Fruit fly (Drosophila melanogaster): Measurements from ENCODE around the gene Cyp9f3.

Gene Cyp9f3

DNA sequence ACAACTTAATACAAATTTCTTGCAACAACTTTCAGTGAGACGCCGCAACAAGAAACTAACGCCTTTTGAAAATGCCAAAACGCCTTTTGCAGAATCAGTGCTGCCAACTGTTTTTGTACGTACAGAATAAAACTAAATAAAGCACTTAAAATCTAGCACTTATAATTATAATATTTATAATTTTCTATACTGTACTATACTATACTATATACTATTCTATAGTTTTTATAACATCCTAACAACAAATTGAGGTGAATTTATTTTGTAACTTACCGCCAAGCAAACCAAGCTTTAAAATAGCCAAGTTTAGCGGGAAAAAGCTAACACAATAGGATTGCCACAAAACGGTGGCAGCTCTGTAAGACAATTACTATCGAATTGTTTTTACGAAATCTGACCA lies 35.0 kb upstream of the Cyp9f3 start, which contains the start of the genes Aos1 and Srlp (continued):
- TF ChIP-seq twi (tag; optimal IDR thresholded peaks at IDR 0.05): peak; percentile 46
- 0 out of 3 replicates have a peak, but pooled peaks have one; percentile 44 for TF ChIP-seq Dbx (GFP tag; IDR thresholded peaks at IDR 0.05)
- no peak for TF ChIP-seq zen2 (GFP tag; IDR thresholded peaks at IDR 0.05; ENCODE audit: partially characterized antibody)
- no peak for TF ChIP-seq CkIIα-i1 (GFP tag; IDR thresholded peaks at IDR 0.05)
- TF ChIP-seq CG1602 (GFP tag; optimal IDR thresholded peaks at IDR 0.05): peak; percentile 3
- peak; percentile 45 for TF ChIP-seq CG1233 (GFP tag; optimal IDR thresholded peaks at IDR 0.05)
- TF ChIP-seq amos (GFP tag; IDR thresholded peaks at IDR 0.05; ENCODE audit: partially characterized antibody): peak; percentile 12; the same call in 1 of the 2 replicates
- TF ChIP-seq Dek (tag; optimal IDR thresholded peaks at IDR 0.05): peak; percentile 63
- TF ChIP-seq CG18619 (GFP tag; optimal IDR thresholded peaks at IDR 0.05): peak; percentile 26
- no peak for TF ChIP-seq CG10366 (GFP tag; IDR thresholded peaks at IDR 0.05)
- TF ChIP-seq CG5245 (GFP tag; optimal IDR thresholded peaks at IDR 0.05): peak; percentile 63
- no peak for TF ChIP-seq Hey (tag; optimal IDR thresholded peaks at IDR 0.05)
- TF ChIP-seq dmrt11E (tag; optimal IDR thresholded peaks at IDR 0.05): peak; percentile 51
- TF ChIP-seq prd (optimal IDR thresholded peaks at IDR 0.05): no peak
- peak; percentile 55; the same call in 2 of the 3 replicates for TF ChIP-seq prd (GFP tag; IDR thresholded peaks at IDR 0.05)
- TF ChIP-seq Sin3A (optimal IDR thresholded peaks at IDR 0.05): peak; percentile 44
- TF ChIP-seq fd3F (GFP tag; optimal IDR thresholded peaks at IDR 0.05): peak; percentile 42
- TF ChIP-seq slou (GFP tag; optimal IDR thresholded peaks at IDR 0.05): peak; percentile 17
- TF ChIP-seq NfI (GFP tag; optimal IDR thresholded peaks at IDR 0.05): peak; percentile 46
- peak; percentile 1 for TF ChIP-seq ewg (GFP tag; optimal IDR thresholded peaks at IDR 0.05)
- TF ChIP-seq seq (GFP tag; IDR thresholded peaks at IDR 0.05): no peak
- peak; percentile 63 for TF ChIP-seq CG13894 (tag; optimal IDR thresholded peaks at IDR 0.05)
- TF ChIP-seq CG33557 (GFP tag; optimal IDR thresholded peaks at IDR 0.05): peak; percentile 34
- peak; percentile 69 for TF ChIP-seq Xbp1 (GFP tag; optimal IDR thresholded peaks at IDR 0.05)
- no peak for TF ChIP-seq CG16863 (GFP tag; optimal IDR thresholded peaks at IDR 0.05)
- peak; percentile 51 for TF ChIP-seq CG17385 (GFP tag; optimal IDR thresholded peaks at IDR 0.05)
- no peak for TF ChIP-seq ab (GFP tag; optimal IDR thresholded peaks at IDR 0.05)
- peak; percentile 59 for TF ChIP-seq nerfin-1 (tag; optimal IDR thresholded peaks at IDR 0.05)
- TF ChIP-seq dm (GFP tag; optimal IDR thresholded peaks at IDR 0.05): no peak
- TF ChIP-seq slp2 (GFP tag; optimal IDR thresholded peaks at IDR 0.05): no peak
- peak; percentile 77 for TF ChIP-seq CG17361 (GFP tag; IDR thresholded peaks at IDR 0.05)
- peak; percentile 20 for TF ChIP-seq CG18764 (GFP tag; optimal IDR thresholded peaks at IDR 0.05)
- no peak for TF ChIP-seq B-H1 (GFP tag; IDR thresholded peaks at IDR 0.05)
- no peak for TF ChIP-seq Neu2 (GFP tag; optimal IDR thresholded peaks at IDR 0.05; ENCODE audit: borderline replicate concordance)
- no peak for TF ChIP-seq trh (GFP tag; optimal IDR thresholded peaks at IDR 0.05)
- peak; percentile 73 for TF ChIP-seq CG13424 (tag; optimal IDR thresholded peaks at IDR 0.05)
- TF ChIP-seq CG4328 (GFP tag; optimal IDR thresholded peaks at IDR 0.05): peak; percentile 12
- peak; percentile 69 for TF ChIP-seq MBD-R2 (GFP tag; IDR thresholded peaks at IDR 0.05)
- peak; percentile 56 for TF ChIP-seq ind (GFP tag; optimal IDR thresholded peaks at IDR 0.05)
- 0 out of 2 replicates have a peak, but pooled peaks have one; percentile 8 for TF ChIP-seq E2f1 (GFP tag; IDR thresholded peaks at IDR 0.05)
- TF ChIP-seq CG9817 (tag; optimal IDR thresholded peaks at IDR 0.05): peak; percentile 69
- TF ChIP-seq Fer3 (tag; optimal IDR thresholded peaks at IDR 0.05): peak; percentile 54
- peak; percentile 17 for TF ChIP-seq CG34376 (GFP tag; optimal IDR thresholded peaks at IDR 0.05)
- TF ChIP-seq E2f2 (GFP tag; IDR thresholded peaks at IDR 0.05): peak; percentile 69
- TF ChIP-seq lilli (GFP tag; optimal IDR thresholded peaks at IDR 0.05): peak; percentile 8
- peak; percentile 76 for TF ChIP-seq CG2712 (tag; optimal IDR thresholded peaks at IDR 0.05)
- peak; percentile 65 for TF ChIP-seq Fer1 (GFP tag; optimal IDR thresholded peaks at IDR 0.05)
- peak; percentile 99 for TF ChIP-seq trem (tag; optimal IDR thresholded peaks at IDR 0.05)
- no peak for TF ChIP-seq CG12769 (tag; optimal IDR thresholded peaks at IDR 0.05)
- TF ChIP-seq Hsf (GFP tag; optimal IDR thresholded peaks at IDR 0.05): no peak
- no peak for TF ChIP-seq btn (GFP tag; optimal IDR thresholded peaks at IDR 0.05)

All from whole organism, embryonic.